Worm (Caenorhabditis elegans): ENCODE data around the gene acs-2.

DNA sequence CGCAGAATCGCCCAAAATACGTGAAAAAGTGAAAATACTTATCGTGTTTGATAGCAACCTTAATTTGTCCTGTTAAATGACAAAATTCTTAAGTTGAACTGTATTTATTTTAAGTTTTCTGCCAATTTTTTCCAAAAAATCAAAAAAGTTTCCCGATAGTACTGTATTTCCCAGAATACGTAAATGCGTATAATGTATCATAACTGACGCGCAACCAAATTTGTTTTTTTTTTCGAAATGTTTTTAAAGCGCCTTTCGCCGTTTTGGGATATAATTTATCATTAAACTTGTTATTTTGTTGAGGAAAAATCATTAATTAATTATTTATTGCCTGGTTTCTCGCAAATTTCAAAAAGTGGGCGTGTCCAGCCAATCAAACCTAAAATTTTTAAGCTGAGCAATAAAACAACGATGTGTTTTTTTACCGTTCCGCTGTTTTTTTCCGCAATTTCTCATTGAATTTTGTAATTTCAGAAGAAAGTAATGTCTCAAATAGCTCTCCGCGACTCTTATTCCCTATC, 3.9 kb downstream of the acs-2 start, which contains the start of gene fbxa-95:
- TF ChIP-seq B0310.2 (tag; optimal IDR thresholded peaks at IDR 0.05) (no peak), ets-7 (tag; optimal IDR thresholded peaks at IDR 0.05) (no peak), ama-1 (optimal IDR thresholded peaks at IDR 0.05) (no peak), hmbx-1 (tag; optimal IDR thresholded peaks at IDR 0.05) (no peak), ceh-13 (GFP tag; optimal IDR thresholded peaks at IDR 0.05) (no peak), hmg-4 (GFP tag; optimal IDR thresholded peaks at IDR 0.05) (no peak), flt-1 (GFP tag; IDR thresholded peaks at IDR 0.05) (no peak)
